Worm (Caenorhabditis elegans) whole organism, late embryonic: ENCODE measurements around the gene F22H10.2.

Experiments
- C08G9.2 ChIP-seq: sonication (generic microtip); optimal IDR thresholded peaks from 2 replicates; lab custom pipeline; 2016; ENCODE audit warnings: mild to moderate bottlenecking, missing genetic modification characterization, moderate library complexity, missing compliant biosample characterization
- C38D4.7 ChIP-seq: fragments of 200-800 bp; sonication (Bioruptor generic); optimal IDR thresholded peaks from 2 replicates; lab custom pipeline; 2018; ENCODE audit warnings: mild to moderate bottlenecking, missing genetic modification characterization, moderate library complexity, missing compliant biosample characterization
- F13H6.1 ChIP-seq: sonication (generic microtip); optimal IDR thresholded peaks from 2 replicates; lab custom pipeline; 2016; ENCODE audit warnings: missing genetic modification characterization, missing compliant biosample characterization
- K02D7.2 ChIP-seq: sonication (generic microtip); optimal IDR thresholded peaks from 2 replicates; lab custom pipeline; 2017; ENCODE audit warnings: mild to moderate bottlenecking, missing genetic modification characterization, missing compliant biosample characterization
- K09A11.1 ChIP-seq: sonication (generic microtip); optimal IDR thresholded peaks from 2 replicates; lab custom pipeline; 2017; ENCODE audit warnings: antibody characterized with exemption, mild to moderate bottlenecking, missing genetic modification characterization, missing compliant biosample characterization; ENCODE audit not compliant: insufficient read depth
- T23F11.4 ChIP-seq: fragments of 200-800 bp; sonication (Bioruptor generic); optimal IDR thresholded peaks from 2 replicates; lab custom pipeline; 2018; ENCODE audit warnings: mild to moderate bottlenecking, missing genetic modification characterization, missing compliant biosample characterization
- Y22D7AL.16 ChIP-seq: sonication (generic microtip); optimal IDR thresholded peaks from 2 replicates; lab custom pipeline; 2016; ENCODE audit warnings: missing genetic modification characterization, missing compliant biosample characterization
- ahr-1 ChIP-seq: sonication (generic microtip); optimal IDR thresholded peaks from 2 replicates; lab custom pipeline; 2016; ENCODE audit warnings: missing genetic modification characterization, missing compliant biosample characterization
- ceh-14 ChIP-seq: sonication (generic microtip); optimal IDR thresholded peaks from 2 replicates; lab custom pipeline; 2016; ENCODE audit warnings: missing genotype, missing genetic modification characterization, missing compliant biosample characterization
- ceh-18 ChIP-seq: sonication (generic microtip); optimal IDR thresholded peaks from 2 replicates; lab custom pipeline; 2016; ENCODE audit warnings: missing genetic modification characterization, missing compliant biosample characterization
- ceh-2 ChIP-seq: sonication (generic microtip); optimal IDR thresholded peaks from 2 replicates; lab custom pipeline; 2016; ENCODE audit warnings: missing genotype, missing genetic modification characterization, missing compliant biosample characterization
- ceh-22 ChIP-seq: sonication (generic microtip); optimal IDR thresholded peaks from 2 replicates; lab custom pipeline; 2017; ENCODE audit warnings: missing biosample characterization, missing genetic modification characterization
- ceh-24 ChIP-seq: sonication (generic microtip); optimal IDR thresholded peaks from 2 replicates; lab custom pipeline; 2016; ENCODE audit warnings: mild to moderate bottlenecking, missing genetic modification characterization, missing compliant biosample characterization
- ceh-31 ChIP-seq: sonication (generic microtip); optimal IDR thresholded peaks from 2 replicates; lab custom pipeline; 2016; ENCODE audit warnings: missing genetic modification characterization, missing compliant biosample characterization
- ceh-34 ChIP-seq: sonication (generic microtip); optimal IDR thresholded peaks from 2 replicates; lab custom pipeline; 2016; ENCODE audit warnings: mild to moderate bottlenecking, missing genetic modification characterization, missing compliant biosample characterization
- ceh-45 ChIP-seq: fragments of 200-800 bp; sonication (Bioruptor generic); IDR thresholded peaks from 2 replicates; pipeline ENCODE4 v1.3.6; 2022; ENCODE audit warnings: missing genetic modification reagents, missing genetic modification characterization, missing compliant biosample characterization
- ceh-48 ChIP-seq: sonication (generic microtip); optimal IDR thresholded peaks from 2 replicates; lab custom pipeline; 2016; ENCODE audit warnings: missing genetic modification characterization, inconsistent platforms, missing compliant biosample characterization
- ceh-6 ChIP-seq: fragments of 200-800 bp; sonication (Bioruptor generic); optimal IDR thresholded peaks from 2 replicates; lab custom pipeline; 2018; ENCODE audit warnings: mild to moderate bottlenecking, missing genetic modification characterization, missing compliant biosample characterization
- che-1 ChIP-seq: sonication (generic microtip); optimal IDR thresholded peaks from 2 replicates; lab custom pipeline; 2016; ENCODE audit warnings: mild to moderate bottlenecking, missing genetic modification characterization, missing compliant biosample characterization
- dmd-4 ChIP-seq: sonication (generic microtip); optimal IDR thresholded peaks from 2 replicates; lab custom pipeline; 2016; ENCODE audit warnings: borderline replicate concordance, missing genetic modification characterization, missing compliant biosample characterization
- dve-1 ChIP-seq: sonication (generic microtip); optimal IDR thresholded peaks from 2 replicates; lab custom pipeline; 2017; ENCODE audit warnings: antibody characterized with exemption, mild to moderate bottlenecking, missing genetic modification characterization, missing compliant biosample characterization
- elt-2 ChIP-seq: sonication (generic microtip); optimal IDR thresholded peaks from 2 replicates; lab custom pipeline; 2016; ENCODE audit warnings: missing genetic modification reagents, missing genetic modification characterization, missing compliant biosample characterization
- elt-4 ChIP-seq: sonication (generic microtip); optimal IDR thresholded peaks from 2 replicates; lab custom pipeline; 2016; ENCODE audit warnings: missing genetic modification characterization, missing compliant biosample characterization
- eyg-1 ChIP-seq: sonication (generic microtip); optimal IDR thresholded peaks from 2 replicates; lab custom pipeline; 2016; ENCODE audit warnings: missing genotype, missing genetic modification characterization, missing compliant biosample characterization
- fax-1 ChIP-seq: sonication (generic microtip); optimal IDR thresholded peaks from 2 replicates; lab custom pipeline; 2016; ENCODE audit warnings: missing genotype, missing genetic modification characterization, missing compliant biosample characterization
- fkh-6 ChIP-seq: sonication (generic microtip); optimal IDR thresholded peaks from 2 replicates; lab custom pipeline; 2016; ENCODE audit warnings: missing genetic modification characterization, missing compliant biosample characterization
- gmeb-2 ChIP-seq: sonication (generic microtip); optimal IDR thresholded peaks from 2 replicates; lab custom pipeline; 2016; ENCODE audit warnings: missing genetic modification characterization, inconsistent platforms, missing compliant biosample characterization
- hlh-13 ChIP-seq: fragments of 200-800 bp; sonication (Bioruptor generic); optimal IDR thresholded peaks from 2 replicates; lab custom pipeline; 2018; ENCODE audit warnings: mild to moderate bottlenecking, missing genetic modification characterization, missing compliant biosample characterization
- hlh-15 ChIP-seq: sonication (generic microtip); optimal IDR thresholded peaks from 2 replicates; lab custom pipeline; 2016; ENCODE audit warnings: missing genetic modification characterization, missing compliant biosample characterization
- hlh-30 ChIP-seq: sonication (generic microtip); optimal IDR thresholded peaks from 2 replicates; lab custom pipeline; 2017; ENCODE audit warnings: antibody characterized with exemption, missing genetic modification characterization, missing compliant biosample characterization; ENCODE audit not compliant: insufficient read depth
- hlh-6 ChIP-seq: sonication (generic microtip); optimal IDR thresholded peaks from 2 replicates; lab custom pipeline; 2016; ENCODE audit warnings: missing genotype, missing genetic modification characterization, missing compliant biosample characterization
- hlh-8 ChIP-seq: sonication (generic microtip); optimal IDR thresholded peaks from 2 replicates; lab custom pipeline; 2016; ENCODE audit warnings: missing genotype, missing genetic modification characterization, missing compliant biosample characterization
- lim-6 ChIP-seq: sonication (generic microtip); optimal IDR thresholded peaks from 2 replicates; lab custom pipeline; 2016; ENCODE audit warnings: missing genetic modification characterization, missing compliant biosample characterization
- mec-3 ChIP-seq: sonication (generic microtip); optimal IDR thresholded peaks from 2 replicates; lab custom pipeline; 2016; ENCODE audit warnings: borderline replicate concordance, missing genetic modification characterization, missing compliant biosample characterization
- nfya-1 ChIP-seq: sonication (generic microtip); optimal IDR thresholded peaks from 2 replicates; lab custom pipeline; 2017; ENCODE audit warnings: missing genetic modification characterization, mild to moderate bottlenecking, missing compliant biosample characterization, antibody characterized with exemption, moderate library complexity
- nhr-11 ChIP-seq: fragments of 150-350 bp; optimal IDR thresholded peaks from 2 replicates; lab custom pipeline; 2014; ENCODE audit warnings: missing biosample characterization, missing genetic modification characterization
- nhr-232 ChIP-seq: sonication (generic microtip); optimal IDR thresholded peaks from 2 replicates; lab custom pipeline; 2016; ENCODE audit warnings: missing genetic modification characterization, missing compliant biosample characterization
- npax-4 ChIP-seq: sonication (generic microtip); optimal IDR thresholded peaks from 2 replicates; lab custom pipeline; 2016; ENCODE audit warnings: missing genetic modification characterization, missing compliant biosample characterization
- odd-2 ChIP-seq: sonication (generic microtip); optimal IDR thresholded peaks from 2 replicates; lab custom pipeline; 2017; ENCODE audit warnings: antibody characterized with exemption, mild to moderate bottlenecking, missing genetic modification characterization, missing compliant biosample characterization
- pag-3 ChIP-seq: sonication (generic microtip); optimal IDR thresholded peaks from 2 replicates; lab custom pipeline; 2016; ENCODE audit warnings: missing compliant biosample characterization, missing genetic modification characterization, borderline replicate concordance
- pax-1 ChIP-seq: fragments of 150-350 bp; optimal IDR thresholded peaks from 2 replicates; lab custom pipeline; 2014; ENCODE audit warnings: missing biosample characterization, missing genetic modification characterization
- pha-2 ChIP-seq: sonication (generic microtip); optimal IDR thresholded peaks from 2 replicates; lab custom pipeline; 2017; ENCODE audit warnings: mild to moderate bottlenecking, missing genetic modification characterization, missing compliant biosample characterization
- pha-4 ChIP-seq: fragments of 150-350 bp; optimal IDR thresholded peaks from 2 replicates; lab custom pipeline; 2018; ENCODE audit warnings: missing biosample characterization, missing genetic modification reagents, missing genetic modification characterization
- pqm-1 ChIP-seq: sonication (generic microtip); optimal IDR thresholded peaks from 2 replicates; lab custom pipeline; 2016; ENCODE audit warnings: missing genetic modification characterization, missing compliant biosample characterization
- ref-2 ChIP-seq: sonication (generic microtip); optimal IDR thresholded peaks from 2 replicates; lab custom pipeline; 2016; ENCODE audit warnings: missing genetic modification characterization, missing compliant biosample characterization
- sdc-2 ChIP-seq: sonication (generic microtip); optimal IDR thresholded peaks from 2 replicates; lab custom pipeline; 2016; ENCODE audit warnings: missing genotype, missing genetic modification characterization, missing compliant biosample characterization
- sox-2 ChIP-seq: fragments of 200-800 bp; sonication (Bioruptor generic); IDR thresholded peaks from 2 replicates; pipeline ENCODE4 v1.3.6; 2022; ENCODE audit warnings: missing genetic modification reagents, missing genetic modification characterization, missing compliant biosample characterization
- syd-9 ChIP-seq: sonication (generic microtip); optimal IDR thresholded peaks from 2 replicates; lab custom pipeline; 2016; ENCODE audit warnings: mild to moderate bottlenecking, missing genetic modification characterization, moderate library complexity, missing compliant biosample characterization
- tbx-2 ChIP-seq: sonication (generic microtip); optimal IDR thresholded peaks from 2 replicates; lab custom pipeline; 2016; ENCODE audit warnings: missing genetic modification characterization, missing compliant biosample characterization
- ttx-3 ChIP-seq: sonication (generic microtip); optimal IDR thresholded peaks from 2 replicates; lab custom pipeline; 2016; ENCODE audit warnings: missing genetic modification reagents, missing genetic modification characterization, missing compliant biosample characterization
- unc-42 ChIP-seq: sonication (generic microtip); optimal IDR thresholded peaks from 2 replicates; lab custom pipeline; 2016; ENCODE audit warnings: missing genotype, missing genetic modification characterization, missing compliant biosample characterization
- unc-55 ChIP-seq: sonication (generic microtip); optimal IDR thresholded peaks from 2 replicates; lab custom pipeline; 2017; ENCODE audit warnings: missing biosample characterization, missing genetic modification reagents, missing genetic modification characterization
- unc-86 ChIP-seq: sonication (generic microtip); optimal IDR thresholded peaks from 2 replicates; lab custom pipeline; 2016; ENCODE audit warnings: missing genetic modification characterization, missing compliant biosample characterization

Gene F22H10.2

ce11 chrX:16681910-16682493 is 2.7 kb downstream of the F22H10.2 start:
- no peak for TF ChIP-seq npax-4
- TF ChIP-seq syd-9 (tag; lab: Kevin White, UChicago), result peak; percentile 88
- TF ChIP-seq pqm-1, result peak; percentile 87
- TF ChIP-seq ceh-2 (tag; lab: Kevin White, UChicago), result peak; percentile 60
- TF ChIP-seq ceh-18 (tag; lab: Kevin White, UChicago), result peak; percentile 96
- TF ChIP-seq elt-4, result no peak
- peak; percentile 86 for TF ChIP-seq ref-2 (tag; lab: Kevin White, UChicago)
- TF ChIP-seq hlh-30 (tag; lab: Kevin White, UChicago), result peak; percentile 67
- no peak for TF ChIP-seq odd-2 (tag; lab: Kevin White, UChicago)
- TF ChIP-seq sdc-2 (tag; lab: Kevin White, UChicago), result peak; percentile 99
- no peak for TF ChIP-seq nhr-11 (tag; lab: Kevin White, UChicago)
- TF ChIP-seq nhr-232 (tag; lab: Kevin White, UChicago), result no peak
- peak; percentile 84 for TF ChIP-seq ceh-14
- TF ChIP-seq che-1, result no peak
- TF ChIP-seq hlh-13 (GFP tag; lab: Kevin White, UChicago), result peak; percentile 42
- peak; percentile 2 for TF ChIP-seq Y22D7AL.16
- no peak for TF ChIP-seq pha-4 (tag; lab: Kevin White, UChicago)
- TF ChIP-seq hlh-8 (tag; lab: Kevin White, UChicago), result no peak
- TF ChIP-seq tbx-2, result peak; percentile 80
- peak; percentile 32 for TF ChIP-seq T23F11.4 (GFP tag; lab: Kevin White, UChicago)
- TF ChIP-seq ceh-6 (GFP tag; lab: Kevin White, UChicago), result peak; percentile 32
- TF ChIP-seq K02D7.2 (tag; lab: Kevin White, UChicago), result no peak
- TF ChIP-seq dve-1 (tag; lab: Kevin White, UChicago), result peak; percentile 95
- TF ChIP-seq nfya-1 (tag; lab: Kevin White, UChicago), result peak; percentile 95
- TF ChIP-seq unc-55, result peak; percentile 50
- no peak for TF ChIP-seq pag-3
- peak; percentile 78 for TF ChIP-seq ceh-34 (tag; lab: Kevin White, UChicago)
- no peak for TF ChIP-seq eyg-1 (tag; lab: Kevin White, UChicago)
- peak; percentile 28 for TF ChIP-seq C08G9.2 (tag; lab: Kevin White, UChicago)
- peak; percentile 84 for TF ChIP-seq pax-1 (tag; lab: Kevin White, UChicago)
- peak; percentile 76 for TF ChIP-seq unc-86 (tag; lab: Kevin White, UChicago)
- TF ChIP-seq lim-6, result no peak
- TF ChIP-seq ceh-48 (tag; lab: Kevin White, UChicago), result peak; percentile 93
- TF ChIP-seq ttx-3, result peak; percentile 29
- TF ChIP-seq ahr-1 (tag; lab: Kevin White, UChicago), result no peak
- TF ChIP-seq sox-2 (GFP tag; lab: Robert Waterston, UW), result peak; percentile 75
- peak; percentile 71 for TF ChIP-seq fkh-6
- TF ChIP-seq hlh-15, result no peak
- TF ChIP-seq F13H6.1 (tag; lab: Kevin White, UChicago), result peak; percentile 18
- peak; percentile 67 for TF ChIP-seq elt-2 (tag; lab: Kevin White, UChicago)
- no peak for TF ChIP-seq hlh-6
- TF ChIP-seq ceh-31 (tag; lab: Kevin White, UChicago), result peak; percentile 93
- TF ChIP-seq ceh-45, result no peak
- no peak for TF ChIP-seq C38D4.7 (GFP tag; lab: Kevin White, UChicago)
- TF ChIP-seq pha-2, result no peak
- TF ChIP-seq fax-1, result peak; percentile 23
- peak; percentile 75 for TF ChIP-seq K09A11.1 (tag; lab: Kevin White, UChicago)
- TF ChIP-seq gmeb-2 (tag; lab: Kevin White, UChicago), result no peak
- TF ChIP-seq unc-42 (tag; lab: Kevin White, UChicago), result peak; percentile 99
- no peak for TF ChIP-seq ceh-24
- TF ChIP-seq mec-3 (tag; lab: Kevin White, UChicago), result no peak
- TF ChIP-seq ceh-22 (tag; lab: Kevin White, UChicago), result peak; percentile 80
- no peak for TF ChIP-seq dmd-4 (tag; lab: Kevin White, UChicago)
